Worm (Caenorhabditis elegans): ENCODE measurements around the gene Y67D8A.2.
A peak's percentile ranks its signal among the peaks of the same experiment; 100 is the strongest.

The Y67D8A.2 gene

ce11 chrIV:3267581-3267980 is 45.3 kb downstream of the Y67D8A.2 start, which contains the start of gene clec-173:
TSS of gene clec-173 (minus strand) at chrIV:3267681.
- TF ChIP-seq hlh-6 (tag; optimal IDR thresholded peaks at IDR 0.05): no peak
- TF ChIP-seq tbx-2 (tag; optimal IDR thresholded peaks at IDR 0.05): no peak
- no peak for TF ChIP-seq ceh-22 (tag; optimal IDR thresholded peaks at IDR 0.05)
- no peak for TF ChIP-seq elt-4 (tag; optimal IDR thresholded peaks at IDR 0.05)
- no peak for TF ChIP-seq sox-4 (tag; optimal IDR thresholded peaks at IDR 0.05)
- TF ChIP-seq che-1 (tag; optimal IDR thresholded peaks at IDR 0.05): no peak
- TF ChIP-seq madf-2 (tag; optimal IDR thresholded peaks at IDR 0.05): no peak
- TF ChIP-seq ztf-16 (tag; optimal IDR thresholded peaks at IDR 0.05): no peak
- TF ChIP-seq ceh-9 (tag; optimal IDR thresholded peaks at IDR 0.05): no peak
- TF ChIP-seq ceh-6 (GFP tag; optimal IDR thresholded peaks at IDR 0.05): no peak
- TF ChIP-seq ceh-24 (tag; optimal IDR thresholded peaks at IDR 0.05): no peak
- TF ChIP-seq npax-4 (tag; optimal IDR thresholded peaks at IDR 0.05): no peak
- no peak for TF ChIP-seq pha-2 (tag; optimal IDR thresholded peaks at IDR 0.05)
- TF ChIP-seq odd-2 (tag; optimal IDR thresholded peaks at IDR 0.05): no peak
- no peak for TF ChIP-seq lim-6 (tag; optimal IDR thresholded peaks at IDR 0.05)
- TF ChIP-seq fax-1 (tag; optimal IDR thresholded peaks at IDR 0.05): no peak
- TF ChIP-seq T23F11.4 (GFP tag; optimal IDR thresholded peaks at IDR 0.05): no peak
- no peak for TF ChIP-seq ceh-18 (tag; optimal IDR thresholded peaks at IDR 0.05)

- TF ChIP-seq ama-1 (optimal IDR thresholded peaks at IDR 0.05) (no peak), sox-4 (tag; optimal IDR thresholded peaks at IDR 0.05) (no peak)
These were observed 49.1 kb downstream of the Y67D8A.2 start for ce11 chrIV:3271342-3271741.

- TF ChIP-seq pag-3 (tag; optimal IDR thresholded peaks at IDR 0.05; ENCODE audit: borderline replicate concordance) (no peak), sdc-2 (tag; optimal IDR thresholded peaks at IDR 0.05) (no peak), ceh-2 (tag; optimal IDR thresholded peaks at IDR 0.05) (no peak), ceh-31 (tag; optimal IDR thresholded peaks at IDR 0.05) (no peak), elt-2 (tag; optimal IDR thresholded peaks at IDR 0.05) (no peak), unc-3 (GFP tag; conservative IDR thresholded peaks at IDR 0.05) (no peak), unc-3 (tag; optimal IDR thresholded peaks at IDR 0.05) (no peak), fkh-10 (GFP tag; optimal IDR thresholded peaks at IDR 0.05) (no peak), unc-55 (GFP tag; optimal IDR thresholded peaks at IDR 0.05) (no peak), ceh-14 (tag; optimal IDR thresholded peaks at IDR 0.05) (no peak), lim-6 (tag; optimal IDR thresholded peaks at IDR 0.05) (no peak), ttx-3 (tag; optimal IDR thresholded peaks at IDR 0.05) (no peak), syd-9 (tag; optimal IDR thresholded peaks at IDR 0.05) (no peak)
These were observed 51.1 kb downstream of the Y67D8A.2 start, which contains the start of gene T26C12.3 for ce11 chrIV:3273295-3273694. TSS of gene T26C12.3 (minus strand) at chrIV:3273395.

- TF ChIP-seq madf-2 (tag; optimal IDR thresholded peaks at IDR 0.05) (no peak), K02D7.2 (tag; optimal IDR thresholded peaks at IDR 0.05) (no peak), pha-4 (tag; optimal IDR thresholded peaks at IDR 0.05) (no peak), tbx-2 (tag; optimal IDR thresholded peaks at IDR 0.05) (no peak), ref-2 (tag; optimal IDR thresholded peaks at IDR 0.05) (peak; percentile 21), ets-4 (tag; optimal IDR thresholded peaks at IDR 0.05) (no peak), ztf-16 (tag; optimal IDR thresholded peaks at IDR 0.05) (no peak), ceh-19 (GFP tag; optimal IDR thresholded peaks at IDR 0.05) (no peak), ceh-34 (tag; optimal IDR thresholded peaks at IDR 0.05) (no peak), fkh-6 (tag; optimal IDR thresholded peaks at IDR 0.05) (no peak), lim-6 (tag; optimal IDR thresholded peaks at IDR 0.05) (no peak), pqm-1 (tag; optimal IDR thresholded peaks at IDR 0.05) (no peak), pha-2 (tag; optimal IDR thresholded peaks at IDR 0.05) (no peak), mec-3 (tag; optimal IDR thresholded peaks at IDR 0.05; ENCODE audit: borderline replicate concordance) (no peak), unc-55 (GFP tag; optimal IDR thresholded peaks at IDR 0.05) (peak; percentile 62), ahr-1 (tag; optimal IDR thresholded peaks at IDR 0.05) (no peak), elt-4 (tag; optimal IDR thresholded peaks at IDR 0.05) (no peak)
These were observed 56.6 kb downstream of the Y67D8A.2 start for ce11 chrIV:3278822-3279221.

Data from whole organism, late embryonic.